Fruit fly (Drosophila melanogaster): ENCODE results near the gene CAH16.

CAH16 gene

dm6 chr3R:31310300-31310699 lies 50.3 kb downstream of the CAH16 start:
- TF ChIP-seq HLH106 (tag; optimal IDR thresholded peaks at IDR 0.05) (no peak), GATAd (GFP tag; optimal IDR thresholded peaks at IDR 0.05) (no peak), OdsH (GFP tag; optimal IDR thresholded peaks at IDR 0.05) (no peak), Rel (GFP tag; optimal IDR thresholded peaks at IDR 0.05) (no peak), Rel (tag; optimal IDR thresholded peaks at IDR 0.05) (no peak), dmrt93B (GFP tag; optimal IDR thresholded peaks at IDR 0.05) (no peak), Hr78 (GFP tag; optimal IDR thresholded peaks at IDR 0.05) (no peak)

- TF ChIP-seq dl (GFP tag; optimal IDR thresholded peaks at IDR 0.05; ENCODE audit: insufficient read depth in 1 of 2, partially characterized antibody in 2 of 2) = peak; percentile 3 to 23
- peak in 1 of 2 experiments; percentile 13 for TF ChIP-seq foxo (GFP tag; optimal IDR thresholded peaks at IDR 0.05)
- TF ChIP-seq usp (GFP tag; optimal IDR thresholded peaks at IDR 0.05) = no peak
- TF ChIP-seq jim (GFP tag; optimal IDR thresholded peaks at IDR 0.05) = no peak
- TF ChIP-seq Hr83 (GFP tag; optimal IDR thresholded peaks at IDR 0.05; ENCODE audit: poor library complexity, severe bottlenecking) = peak; percentile 45
- no peak for TF ChIP-seq ey (GFP tag; optimal IDR thresholded peaks at IDR 0.05)
- TF ChIP-seq OdsH (GFP tag; optimal IDR thresholded peaks at IDR 0.05) = no peak
- TF ChIP-seq GATAd (GFP tag; optimal IDR thresholded peaks at IDR 0.05) = no peak
- no peak for TF ChIP-seq sv (GFP tag; optimal IDR thresholded peaks at IDR 0.05)
- no peak for TF ChIP-seq dmrt93B (GFP tag; optimal IDR thresholded peaks at IDR 0.05)
- TF ChIP-seq HLH106 (tag; optimal IDR thresholded peaks at IDR 0.05) = peak; percentile 3
- TF ChIP-seq fru (GFP tag; optimal IDR thresholded peaks at IDR 0.05) = peak; percentile 28
- TF ChIP-seq Vsx2 (GFP tag; optimal IDR thresholded peaks at IDR 0.05; ENCODE audit: partially characterized antibody) = peak; percentile 64
- no peak for TF ChIP-seq br (GFP tag; optimal IDR thresholded peaks at IDR 0.05)
- no peak for TF ChIP-seq sage (GFP tag; optimal IDR thresholded peaks at IDR 0.05)
- no peak for TF ChIP-seq pan (optimal IDR thresholded peaks at IDR 0.05)
- TF ChIP-seq brk (GFP tag; optimal IDR thresholded peaks at IDR 0.05) = no peak
- TF ChIP-seq rgr (GFP tag; optimal IDR thresholded peaks at IDR 0.05) = peak; percentile 14
- no peak for TF ChIP-seq Jra (GFP tag; optimal IDR thresholded peaks at IDR 0.05)
- TF ChIP-seq Dfd (GFP tag; optimal IDR thresholded peaks at IDR 0.05) = no peak
- TF ChIP-seq CG32264 (GFP tag; optimal IDR thresholded peaks at IDR 0.05) = no peak
- no peak for TF ChIP-seq tai (GFP tag; optimal IDR thresholded peaks at IDR 0.05)
- no peak for TF ChIP-seq Hr78 (GFP tag; optimal IDR thresholded peaks at IDR 0.05)
- no peak for TF ChIP-seq woc (GFP tag; optimal IDR thresholded peaks at IDR 0.05)
- peak; percentile 52 for TF ChIP-seq psq (GFP tag; optimal IDR thresholded peaks at IDR 0.05)
- TF ChIP-seq Rel (GFP tag; optimal IDR thresholded peaks at IDR 0.05) = no peak
- peak; percentile 17 for TF ChIP-seq Rel (tag; optimal IDR thresholded peaks at IDR 0.05)
- TF ChIP-seq Myc (optimal IDR thresholded peaks at IDR 0.05) = no peak
- TF ChIP-seq Dif (GFP tag; optimal IDR thresholded peaks at IDR 0.05; ENCODE audit: partially characterized antibody) = peak; percentile 73
- TF ChIP-seq Abd-B (GFP tag; optimal IDR thresholded peaks at IDR 0.05) = no peak
- TF ChIP-seq h (GFP tag; optimal IDR thresholded peaks at IDR 0.05) = peak; percentile 47
- no peak for TF ChIP-seq CG9705 (GFP tag; optimal IDR thresholded peaks at IDR 0.05)
- peak; percentile 17 for TF ChIP-seq Hnf4 (GFP tag; optimal IDR thresholded peaks at IDR 0.05)
- no peak for TF ChIP-seq CrebA (GFP tag; optimal IDR thresholded peaks at IDR 0.05; ENCODE audit: borderline replicate concordance)
- TF ChIP-seq Mio (GFP tag; optimal IDR thresholded peaks at IDR 0.05) = no peak
- TF ChIP-seq Sp1 (GFP tag; optimal IDR thresholded peaks at IDR 0.05) = peak; percentile 19
- TF ChIP-seq dsf (GFP tag; optimal IDR thresholded peaks at IDR 0.05; ENCODE audit: borderline replicate concordance) = no peak
- TF ChIP-seq lola (GFP tag; optimal IDR thresholded peaks at IDR 0.05) = no peak
- TF ChIP-seq N (GFP tag; optimal IDR thresholded peaks at IDR 0.05) = no peak
These were observed 50.9 kb downstream of the CAH16 start, which contains the start of gene CG34347 for dm6 chr3R:31310883-31311397. Gene CG34347, plus strand, starts transcription at chr3R:31311157.
